Fruit fly (Drosophila melanogaster) whole organism, wandering third instar larva: ENCODE data around the gene cue.

ENCODE experiments used
- CG9705 ChIP-seq: fragments of 200-800 bp; sonication (Bioruptor generic); optimal IDR thresholded peaks from 2 replicates; lab custom pipeline; 2018; ENCODE audit warnings: missing biosample characterization, mild to moderate bottlenecking, missing genetic modification characterization
- HLH106 ChIP-seq: fragments of 200-800 bp; optimal IDR thresholded peaks from 3 replicates; lab custom pipeline; 2019; ENCODE audit warnings: missing biosample characterization, mild to moderate bottlenecking, missing genetic modification characterization, moderate library complexity
- Hnf4 ChIP-seq: fragments of 200-800 bp; sonication (Bioruptor generic); optimal IDR thresholded peaks from 2 replicates; lab custom pipeline; 2016; ENCODE audit warnings: missing biosample characterization, mild to moderate bottlenecking, missing genetic modification characterization
- Hr83 ChIP-seq: fragments of 200-300 bp; sonication (Bioruptor generic); optimal IDR thresholded peaks from 2 replicates; lab custom pipeline; 2016; ENCODE audit warnings: missing biosample characterization, mild to moderate bottlenecking, missing genetic modification characterization, moderate library complexity; ENCODE audit not compliant: poor library complexity, severe bottlenecking
- OdsH ChIP-seq: fragments of 200-800 bp; sonication (Bioruptor generic); optimal IDR thresholded peaks from 2 replicates; lab custom pipeline; 2016; ENCODE audit warnings: missing biosample characterization, mild to moderate bottlenecking, missing genetic modification characterization
- Sp1 ChIP-seq: fragments of 200-800 bp; sonication (Bioruptor generic); optimal IDR thresholded peaks from 3 replicates; lab custom pipeline; 2019; ENCODE audit warnings: missing biosample characterization, mild to moderate bottlenecking, missing genetic modification characterization, moderate library complexity
- br ChIP-seq: fragments of 200-800 bp; sonication (Bioruptor generic); optimal IDR thresholded peaks from 2 replicates; lab custom pipeline; 2016; ENCODE audit warnings: missing biosample characterization, missing genetic modification characterization
- dl ChIP-seq, 2 experiments: fragments of 175-275, 200-275 bp in 1 of 2; fragments of 200-275 bp in 1 of 2; sonication (Bioruptor generic); optimal IDR thresholded peaks; lab custom pipeline; 2018; ENCODE audit warnings: mild to moderate bottlenecking in 2 of 2, missing biosample characterization in 2 of 2, missing genetic modification characterization in 2 of 2, moderate library complexity in 2 of 2; ENCODE audit not compliant: partially characterized antibody in 2 of 2, insufficient read depth in 1 of 2
- dmrt93B ChIP-seq: fragments of 200-800 bp; sonication (Bioruptor generic); optimal IDR thresholded peaks from 2 replicates; lab custom pipeline; 2018; ENCODE audit warnings: missing biosample characterization, mild to moderate bottlenecking, missing genetic modification characterization
- ey ChIP-seq: fragments of 200-800 bp; sonication (Bioruptor generic); optimal IDR thresholded peaks from 2 replicates; lab custom pipeline; 2016; ENCODE audit warnings: missing biosample characterization, missing genetic modification characterization
- foxo ChIP-seq, 2 experiments: fragments of 200-800 bp; sonication (Bioruptor generic); optimal IDR thresholded peaks; 2 replicates in 1 of 2; 3 replicates in 1 of 2; lab custom pipeline; 2016 to 2017; ENCODE audit warnings: missing biosample characterization in 2 of 2, missing genetic modification characterization in 2 of 2
- fru ChIP-seq: fragments of 200-800 bp; sonication (Bioruptor generic); optimal IDR thresholded peaks from 3 replicates; lab custom pipeline; 2016; ENCODE audit warnings: missing biosample characterization, mild to moderate bottlenecking, missing genetic modification characterization
- h ChIP-seq: fragments of 200-800 bp; sonication (Bioruptor generic); optimal IDR thresholded peaks from 3 replicates; lab custom pipeline; 2016; ENCODE audit warnings: missing biosample characterization, mild to moderate bottlenecking, missing genetic modification characterization
- psq ChIP-seq: fragments of 200-800 bp; sonication (Bioruptor generic); optimal IDR thresholded peaks from 3 replicates; lab custom pipeline; 2017; ENCODE audit warnings: missing biosample characterization, mild to moderate bottlenecking, missing genetic modification characterization, moderate library complexity
- rgr ChIP-seq: fragments of 200-800 bp; sonication (Bioruptor generic); optimal IDR thresholded peaks from 3 replicates; lab custom pipeline; 2016; ENCODE audit warnings: missing biosample characterization, mild to moderate bottlenecking, missing genetic modification characterization
- sv ChIP-seq: fragments of 200-800 bp; sonication (Bioruptor generic); optimal IDR thresholded peaks from 3 replicates; lab custom pipeline; 2016; ENCODE audit warnings: missing biosample characterization, missing genetic modification characterization
- woc ChIP-seq: sonication (Bioruptor generic); optimal IDR thresholded peaks from 2 replicates; lab custom pipeline; 2016; ENCODE audit warnings: missing biosample characterization, mild to moderate bottlenecking, missing genetic modification characterization

Gene cue

dm6 chr3L:1457281-1457680 is 59.8 kb downstream of the cue start:
- peak; percentile 39 for TF ChIP-seq OdsH (GFP tag; lab: Kevin White, UChicago)
- TF ChIP-seq dmrt93B: peak; percentile 11
- no peak for TF ChIP-seq sv (GFP tag; lab: Kevin White, UChicago)
- no peak for TF ChIP-seq Hr83 (GFP tag; lab: Kevin White, UChicago)
- TF ChIP-seq ey (GFP tag; lab: Kevin White, UChicago): peak; percentile 60
- TF ChIP-seq Hnf4: peak; percentile 15
- TF ChIP-seq Sp1 (GFP tag; lab: Kevin White, UChicago): peak; percentile 47
- TF ChIP-seq HLH106 (tag; lab: Kevin White, UChicago): peak; percentile 40
- TF ChIP-seq fru (GFP tag; lab: Kevin White, UChicago): peak; percentile 70
- TF ChIP-seq br (GFP tag; lab: Kevin White, UChicago): peak; percentile 28
- no peak for TF ChIP-seq dl (GFP tag; optimal IDR thresholded peaks at IDR 0.05; lab: Kevin White, UChicago; ENCODE audit: insufficient read depth in 1 of 2, partially characterized antibody in 2 of 2)
- TF ChIP-seq h (GFP tag; lab: Kevin White, UChicago): peak; percentile 61
- peak; percentile 79 for TF ChIP-seq woc
- peak; percentile 42 for TF ChIP-seq psq (GFP tag; lab: Kevin White, UChicago)
- TF ChIP-seq CG9705 (GFP tag; lab: Kevin White, UChicago): no peak
- TF ChIP-seq foxo (GFP tag; optimal IDR thresholded peaks at IDR 0.05; lab: Kevin White, UChicago): peak in 1 of 2 experiments; percentile 73
- TF ChIP-seq rgr (GFP tag; lab: Kevin White, UChicago): peak; percentile 43
